Fruit fly (Drosophila melanogaster) whole organism, embryonic: Measurements from ENCODE around the gene lectin-37Da.

Experiments used
- Antp ChIP-seq: fragments of 200-800 bp; sonication (Bioruptor generic); optimal IDR thresholded peaks from 3 replicates; lab custom pipeline; 2016; ENCODE audit warnings: missing biosample characterization, missing genetic modification characterization
- B-H1 ChIP-seq: fragments of 200-800 bp; sonication (Bioruptor generic); IDR thresholded peaks from 3 replicates; pipeline ENCODE4 v1.3.6; 2022; ENCODE audit warnings: missing biosample characterization, missing genetic modification characterization
- CG10366 ChIP-seq: fragments of 200-800 bp; sonication (Bioruptor generic); IDR thresholded peaks from 2 replicates; pipeline ENCODE4 v1.3.6; 2022; ENCODE audit warnings: missing biosample characterization, missing genetic modification characterization
- CG11398 ChIP-seq: fragments of 200-800 bp; sonication (Bioruptor generic); optimal IDR thresholded peaks from 2 replicates; lab custom pipeline; 2016; ENCODE audit warnings: missing biosample characterization, missing genetic modification characterization
- CG12299 ChIP-seq: fragments of 200-800 bp; sonication (Bioruptor generic); optimal IDR thresholded peaks from 2 replicates; lab custom pipeline; 2018; ENCODE audit warnings: missing biosample characterization, mild to moderate bottlenecking, missing genetic modification characterization
- CG15073 ChIP-seq: fragments of 200-800 bp; sonication (Bioruptor generic); optimal IDR thresholded peaks from 2 replicates; lab custom pipeline; 2016; ENCODE audit warnings: missing biosample characterization, missing genetic modification characterization
- CG15601 ChIP-seq: fragments of 200-800 bp; sonication (Bioruptor generic); optimal IDR thresholded peaks from 3 replicates; lab custom pipeline; 2019; ENCODE audit warnings: missing biosample characterization, mild to moderate bottlenecking, missing genetic modification characterization, moderate library complexity
- CG18011 ChIP-seq: fragments of 200-800 bp; sonication (Bioruptor generic); optimal IDR thresholded peaks from 2 replicates; lab custom pipeline; 2017; ENCODE audit warnings: missing biosample characterization, missing genetic modification characterization, mild to moderate bottlenecking, moderate library complexity, missing genotype
- CG18599 ChIP-seq: fragments of 200-800 bp; sonication (Bioruptor generic); optimal IDR thresholded peaks from 3 replicates; lab custom pipeline; 2017; ENCODE audit warnings: missing biosample characterization, missing genetic modification characterization, mild to moderate bottlenecking, moderate library complexity, missing genetic modification reagents
- CG2678 ChIP-seq: fragments of 200-800 bp; sonication (Bioruptor generic); optimal IDR thresholded peaks from 3 replicates; lab custom pipeline; 2019; ENCODE audit warnings: missing biosample characterization, mild to moderate bottlenecking, missing genetic modification characterization, moderate library complexity
- CG32532 ChIP-seq: fragments of 200-800 bp; sonication (Bioruptor generic); IDR thresholded peaks from 2 replicates; pipeline ENCODE4 v1.3.6; 2022; ENCODE audit warnings: missing biosample characterization, missing genetic modification characterization
- CG33213 ChIP-seq: fragments of 200-800 bp; sonication (Bioruptor generic); optimal IDR thresholded peaks from 3 replicates; lab custom pipeline; 2016; ENCODE audit warnings: missing biosample characterization, missing genetic modification characterization
- CG34376 ChIP-seq: fragments of 200-800 bp; sonication (Bioruptor generic); optimal IDR thresholded peaks from 2 replicates; lab custom pipeline; 2018; ENCODE audit warnings: missing biosample characterization, mild to moderate bottlenecking, missing genetic modification characterization
- CG4360 ChIP-seq: fragments of 200-800 bp; sonication (Bioruptor generic); IDR thresholded peaks from 2 replicates; pipeline ENCODE4 v1.3.6; 2022; ENCODE audit warnings: missing biosample characterization, missing genetic modification characterization
- CG6683 ChIP-seq: fragments of 200-800 bp; sonication (Bioruptor generic); optimal IDR thresholded peaks from 2 replicates; lab custom pipeline; 2017; ENCODE audit warnings: missing biosample characterization, mild to moderate bottlenecking, missing genetic modification characterization, missing genetic modification reagents
- CG6765 ChIP-seq: fragments of 200-800 bp; sonication (Bioruptor generic); optimal IDR thresholded peaks from 3 replicates; lab custom pipeline; 2017; ENCODE audit warnings: missing biosample characterization, mild to moderate bottlenecking, missing genetic modification characterization
- CG7271 ChIP-seq: fragments of 200-800 bp; sonication (Bioruptor generic); optimal IDR thresholded peaks from 2 replicates; lab custom pipeline; 2018; ENCODE audit warnings: missing biosample characterization, mild to moderate bottlenecking, missing genetic modification characterization, moderate library complexity
- CG8944 ChIP-seq: fragments of 200-800 bp; sonication (Bioruptor generic); optimal IDR thresholded peaks from 3 replicates; lab custom pipeline; 2016; ENCODE audit warnings: missing biosample characterization, missing genetic modification characterization
- CTCF ChIP-seq: fragments of 200-800 bp; sonication (Bioruptor generic); optimal IDR thresholded peaks from 2 replicates; lab custom pipeline; 2017; ENCODE audit warnings: missing biosample characterization, mild to moderate bottlenecking, missing genetic modification characterization, moderate library complexity
- Chrac-16 ChIP-seq: fragments of 200-800 bp; sonication (Bioruptor generic); optimal IDR thresholded peaks from 3 replicates; lab custom pipeline; 2016; ENCODE audit warnings: missing biosample characterization, missing genetic modification characterization
- CoRest ChIP-seq: fragments of 200-800 bp; sonication (Bioruptor generic); optimal IDR thresholded peaks from 3 replicates; lab custom pipeline; 2018; ENCODE audit warnings: missing biosample characterization, mild to moderate bottlenecking, missing genetic modification characterization, moderate library complexity
- Dek ChIP-seq: fragments of 200-800 bp; sonication (Bioruptor generic); optimal IDR thresholded peaks from 3 replicates; lab custom pipeline; 2019; ENCODE audit warnings: missing biosample characterization, mild to moderate bottlenecking, missing genetic modification characterization, moderate library complexity
- Dref ChIP-seq: fragments of 200-800 bp; sonication (Bioruptor generic); IDR thresholded peaks from 2 replicates; pipeline ENCODE4 v1.3.6; 2022; ENCODE audit warnings: missing biosample characterization, missing genetic modification characterization
- Drgx ChIP-seq: fragments of 200-800 bp; sonication (Bioruptor generic); IDR thresholded peaks from 2 replicates; pipeline ENCODE4 v1.3.6; 2022; ENCODE audit warnings: missing biosample characterization, missing genetic modification characterization
- MBD-R2 ChIP-seq: fragments of 200-800 bp; sonication (Bioruptor generic); IDR thresholded peaks from 2 replicates; pipeline ENCODE4 v1.3.6; 2022; ENCODE audit warnings: missing biosample characterization, missing genetic modification characterization
- Mes4 ChIP-seq: fragments of 200-800 bp; sonication (Bioruptor generic); optimal IDR thresholded peaks from 2 replicates; lab custom pipeline; 2016; ENCODE audit warnings: missing biosample characterization, missing genetic modification characterization
- NC2α ChIP-seq: fragments of 200-800 bp; sonication (Bioruptor generic); optimal IDR thresholded peaks from 2 replicates; lab custom pipeline; 2016; ENCODE audit warnings: missing biosample characterization, missing genetic modification characterization
- NC2β ChIP-seq: fragments of 200-800 bp; sonication (Bioruptor generic); optimal IDR thresholded peaks from 2 replicates; lab custom pipeline; 2016; ENCODE audit warnings: missing biosample characterization, missing genetic modification characterization
- Xbp1 ChIP-seq: fragments of 200-800 bp; sonication (Bioruptor generic); optimal IDR thresholded peaks from 3 replicates; lab custom pipeline; 2016; ENCODE audit warnings: missing biosample characterization, mild to moderate bottlenecking, missing genetic modification characterization
- chn ChIP-seq: fragments of 200-800 bp; sonication (Bioruptor generic); optimal IDR thresholded peaks from 2 replicates; lab custom pipeline; 2016; ENCODE audit warnings: missing biosample characterization, missing genetic modification characterization
- dan ChIP-seq: fragments of 200-800 bp; sonication (Bioruptor generic); IDR thresholded peaks from 2 replicates; pipeline ENCODE4 v1.3.6; 2022; ENCODE audit warnings: missing biosample characterization, missing genetic modification characterization
- emc ChIP-seq: fragments of 200-800 bp; sonication (Bioruptor generic); optimal IDR thresholded peaks from 2 replicates; lab custom pipeline; 2016; ENCODE audit warnings: missing biosample characterization, missing genetic modification characterization
- ewg ChIP-seq: fragments of 200-800 bp; sonication (Bioruptor generic); optimal IDR thresholded peaks from 3 replicates; lab custom pipeline; 2017; ENCODE audit warnings: mild to moderate bottlenecking, missing biosample characterization, missing genetic modification reagents, missing genetic modification characterization
- eyg ChIP-seq: fragments of 200-800 bp; sonication (Bioruptor generic); optimal IDR thresholded peaks from 3 replicates; lab custom pipeline; 2016; ENCODE audit warnings: missing biosample characterization, missing genetic modification characterization
- fd96Cb ChIP-seq: fragments of 200-800 bp; sonication (Bioruptor generic); optimal IDR thresholded peaks from 2 replicates; lab custom pipeline; 2018; ENCODE audit warnings: missing biosample characterization, mild to moderate bottlenecking, missing genetic modification characterization, moderate library complexity
- gcm ChIP-seq: fragments of 200-800 bp; sonication (Bioruptor generic); optimal IDR thresholded peaks from 2 replicates; lab custom pipeline; 2019; ENCODE audit warnings: missing biosample characterization, mild to moderate bottlenecking, missing genetic modification characterization, moderate library complexity
- ham ChIP-seq: fragments of 200-800 bp; sonication (Bioruptor generic); IDR thresholded peaks from 2 replicates; pipeline ENCODE4 v1.3.6; 2022; ENCODE audit warnings: missing biosample characterization, missing genetic modification characterization
- hth ChIP-seq: fragments of >200 bp; optimal IDR thresholded peaks from 2 replicates; lab custom pipeline; 2017; ENCODE audit warnings: inconsistent platforms
- klu ChIP-seq: fragments of 200-800 bp; sonication (Bioruptor generic); IDR thresholded peaks from 2 replicates; pipeline ENCODE4 v1.3.6; 2022; ENCODE audit warnings: missing biosample characterization, missing genetic modification characterization
- otp ChIP-seq: fragments of 200-800 bp; sonication (Bioruptor generic); IDR thresholded peaks from 3 replicates; pipeline ENCODE4, ENCODE4 v1.3.6; 2022; ENCODE audit warnings: missing biosample characterization, missing genetic modification characterization
- pan ChIP-seq, 4 experiments: fragments of >200 bp in 3 of 4; fragments of 200-800 bp in 1 of 4; sonication (Bioruptor generic) in 1 of 4; optimal IDR thresholded peaks in 3 of 4; IDR thresholded peaks in 1 of 4; 2 replicates each; pipeline versions ENCODE4 v1.3.6 to Lab custom; 2017 to 2022; ENCODE audit warnings: missing biosample characterization in 2 of 4, missing genetic modification characterization in 2 of 4, mixed read lengths in 1 of 4
- pfk ChIP-seq: fragments of 200-800 bp; sonication (Bioruptor generic); optimal IDR thresholded peaks from 2 replicates; lab custom pipeline; 2018; ENCODE audit warnings: missing biosample characterization, mild to moderate bottlenecking, missing genetic modification characterization, moderate library complexity
- schlank ChIP-seq: fragments of 200-800 bp; sonication (Bioruptor generic); optimal IDR thresholded peaks from 2 replicates; lab custom pipeline; 2018; ENCODE audit warnings: missing biosample characterization, mild to moderate bottlenecking, missing genetic modification characterization
- slbo ChIP-seq: fragments of 200-800 bp; sonication (Bioruptor generic); IDR thresholded peaks from 2 replicates; pipeline ENCODE4 v1.3.6; 2022; ENCODE audit warnings: missing biosample characterization, missing genetic modification characterization
- sob ChIP-seq: fragments of 200-800 bp; sonication (Bioruptor generic); IDR thresholded peaks from 2 replicates; pipeline ENCODE4 v1.3.6; 2022; ENCODE audit warnings: missing biosample characterization, missing genetic modification characterization
- tin ChIP-seq: fragments of 200-800 bp; sonication (Bioruptor generic); optimal IDR thresholded peaks from 3 replicates; lab custom pipeline; 2016; ENCODE audit warnings: missing biosample characterization, missing genetic modification characterization
- tll ChIP-seq, 2 experiments: fragments of 200-800 bp in 1 of 2; fragments of >200 bp in 1 of 2; sonication (Bioruptor generic) in 1 of 2; optimal IDR thresholded peaks; 2 replicates each; lab custom pipeline; 2017 to 2019; ENCODE audit warnings: missing biosample characterization in 2 of 2, missing genetic modification characterization in 2 of 2, mild to moderate bottlenecking in 1 of 2, moderate library complexity in 1 of 2
- tup ChIP-seq: fragments of 200-800 bp; sonication (Bioruptor generic); optimal IDR thresholded peaks from 2 replicates; lab custom pipeline; 2016; ENCODE audit warnings: missing biosample characterization, mild to moderate bottlenecking, missing genetic modification characterization, moderate library complexity
- usp ChIP-seq: fragments of >200 bp; optimal IDR thresholded peaks from 2 replicates; lab custom pipeline; 2017; ENCODE audit warnings: missing biosample characterization, missing genetic modification characterization
- wor ChIP-seq: fragments of 200-800 bp; sonication (Bioruptor generic); IDR thresholded peaks from 2 replicates; pipeline ENCODE4 v1.3.6; 2022; ENCODE audit warnings: missing biosample characterization, missing genetic modification characterization
- yki ChIP-seq: fragments of >200 bp; optimal IDR thresholded peaks from 3 replicates; lab custom pipeline; 2018

Gene lectin-37Da

DNA sequence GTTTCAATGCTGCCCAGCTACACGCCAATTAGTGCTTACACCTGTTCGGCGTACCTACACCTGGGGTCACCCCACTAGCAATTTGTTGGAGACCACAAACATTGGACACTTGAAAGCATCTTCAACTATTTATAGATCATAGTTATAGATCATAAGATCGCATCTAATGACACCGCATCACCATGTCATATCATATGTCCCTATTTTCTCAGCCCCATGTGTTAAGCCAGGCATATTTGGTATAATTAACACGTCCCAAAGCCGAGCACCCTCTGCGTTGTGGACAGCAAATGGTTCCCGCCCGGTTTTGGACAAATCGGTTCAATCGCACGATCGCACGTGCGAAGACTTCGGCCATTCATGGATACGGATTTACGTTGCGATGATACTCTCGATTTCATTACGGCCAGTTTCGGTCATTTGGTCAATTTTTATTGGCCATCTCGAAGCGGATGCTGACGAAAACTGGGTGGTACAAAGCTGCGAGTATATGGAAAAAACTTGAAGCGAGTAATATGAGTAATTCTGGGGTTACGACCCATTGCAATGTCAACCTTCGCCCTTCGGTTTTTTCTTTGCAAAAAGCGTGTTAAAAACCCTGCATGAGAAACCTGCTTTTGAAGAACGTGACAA, 21.6 kb downstream of the lectin-37Da start (continued):
- TF ChIP-seq CG8944 (peak; percentile 42), yki (lab: Kevin White, UChicago) (no peak), NC2α (GFP tag; lab: Kevin White, UChicago) (peak; percentile 91), usp (no peak), slbo (GFP tag; lab: Robert Waterston, UW) (peak; percentile 85), Xbp1 (GFP tag; lab: Kevin White, UChicago) (peak; percentile 94), dan (GFP tag; lab: Robert Waterston, UW) (no peak), B-H1 (GFP tag; lab: Robert Waterston, UW) (peak; percentile 43; the same call in 2 of the 3 replicates), CG10366 (GFP tag; lab: Robert Waterston, UW) (peak; percentile 96), schlank (tag; lab: Kevin White, UChicago) (peak; percentile 84), sob (peak; percentile 64), CG15601 (tag; lab: Kevin White, UChicago) (peak; percentile 93), CG33213 (peak; percentile 50), CG4360 (GFP tag; lab: Robert Waterston, UW) (no peak), CG34376 (GFP tag; lab: Kevin White, UChicago) (no peak), CG6683 (GFP tag; lab: Kevin White, UChicago) (peak; percentile 29), Dek (peak; percentile 55), CG18599 (peak; percentile 77), Antp (GFP tag; lab: Kevin White, UChicago) (peak; percentile 77), CG11398 (GFP tag; lab: Kevin White, UChicago) (peak; percentile 71), emc (GFP tag; lab: Kevin White, UChicago) (no peak), CG15073 (GFP tag; lab: Kevin White, UChicago) (no peak), tll (GFP tag; optimal IDR thresholded peaks at IDR 0.05; lab: Kevin White, UChicago) (no peak), CG7271 (tag; lab: Kevin White, UChicago) (no peak), pan (optimal IDR thresholded peaks at IDR 0.05; lab: Kevin White, UChicago) (no peak), pan (GFP tag; optimal IDR thresholded peaks at IDR 0.05 in 1 of 2, IDR thresholded peaks at IDR 0.05 in 1 of 2) (peak in 1 of 2 experiments; percentile 82), chn (GFP tag; lab: Kevin White, UChicago) (peak; percentile 83), tin (GFP tag; lab: Kevin White, UChicago) (peak; percentile 50), MBD-R2 (GFP tag; lab: Robert Waterston, UW) (peak; percentile 84), Dref (no peak), klu (GFP tag; lab: Robert Waterston, UW) (peak; percentile 32; the same call in 1 of the 2 replicates), CG6765 (GFP tag; lab: Kevin White, UChicago) (no peak), hth (lab: Kevin White, UChicago) (no peak), ewg (GFP tag; lab: Kevin White, UChicago) (peak; percentile 78), CG32532 (GFP tag; lab: Robert Waterston, UW) (peak; percentile 70), Drgx (peak; percentile 21; the same call in 1 of the 2 replicates), tup (peak; percentile 37), ham (GFP tag; lab: Robert Waterston, UW) (no peak), Mes4 (GFP tag; lab: Kevin White, UChicago) (peak; percentile 57), otp (GFP tag; lab: Robert Waterston, UW) (peak; percentile 83), CG2678 (peak; percentile 85), CoRest (tag; lab: Kevin White, UChicago) (peak; percentile 93), NC2β (GFP tag; lab: Kevin White, UChicago) (peak; percentile 45), CG18011 (GFP tag; lab: Kevin White, UChicago) (peak; percentile 94), eyg (GFP tag; lab: Kevin White, UChicago) (peak; percentile 60), pfk (GFP tag; lab: Kevin White, UChicago) (no peak), fd96Cb (tag; lab: Kevin White, UChicago) (peak; percentile 74), Chrac-16 (GFP tag; lab: Kevin White, UChicago) (peak; percentile 60), wor (GFP tag; lab: Robert Waterston, UW) (peak; percentile 88), CG12299 (peak; percentile 81), gcm (GFP tag; lab: Kevin White, UChicago) (peak; percentile 70), CTCF (GFP tag; lab: Kevin White, UChicago) (peak; percentile 5)
